Worm (Caenorhabditis elegans): Measurements from ENCODE around the gene srbc-56.
"Not testable (repeated sequence)": the region's sequence is repeated elsewhere in the genome, so short reads cannot be mapped to it uniquely, and the experiment has no call there.

Gene srbc-56

ce11 chrV:15831586-15831985 lies at the start of gene srbc-56:
Gene srbc-56 (minus strand): TSS chrV:15831686.
- no peak for TF ChIP-seq unc-62 (GFP tag; optimal IDR thresholded peaks at IDR 0.05)

ce11 chrV:15880705-15881104 lies 49.2 kb upstream of the srbc-56 start:
- no peak for TF ChIP-seq unc-62 (GFP tag; optimal IDR thresholded peaks at IDR 0.05)

DNA sequence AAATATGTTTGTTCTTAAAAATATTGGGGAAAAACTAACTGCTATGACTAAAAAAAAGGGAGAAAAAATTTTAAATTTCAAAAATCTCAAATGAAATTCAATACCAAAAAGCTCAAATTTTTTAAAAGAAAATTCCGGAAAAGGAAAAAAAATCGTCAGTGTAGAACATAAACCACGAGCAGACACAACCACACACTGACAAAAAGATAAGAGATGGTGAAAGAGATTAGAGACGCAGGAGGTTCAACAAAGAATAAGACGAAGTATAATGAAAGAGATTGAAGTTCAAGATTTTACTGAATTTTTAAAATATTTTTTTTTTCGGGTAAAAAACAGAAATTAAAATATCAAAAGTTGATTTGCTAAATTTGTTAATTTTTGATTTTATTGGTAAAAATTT lies 48.5 kb upstream of the srbc-56 start:
- TF ChIP-seq unc-62 (GFP tag; optimal IDR thresholded peaks at IDR 0.05): no peak

DNA sequence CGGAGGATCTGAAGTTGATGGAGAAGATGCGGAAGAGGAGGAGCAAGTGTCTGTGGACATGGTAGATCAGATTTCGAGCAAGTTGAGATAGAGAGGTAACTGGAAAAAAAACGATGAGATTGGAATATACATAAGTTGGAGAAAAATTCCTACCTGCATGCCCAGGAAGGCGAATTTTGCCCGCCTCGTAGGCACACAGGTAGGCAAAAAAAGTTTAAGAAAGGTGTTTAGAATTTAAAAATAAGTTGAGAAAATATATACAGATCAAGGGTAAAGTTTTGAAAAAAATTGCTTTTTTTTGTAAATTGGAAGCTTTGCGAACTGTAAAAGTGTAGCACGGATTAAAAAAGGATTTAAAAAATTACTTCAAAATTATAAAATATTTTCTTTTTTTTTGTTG lies 48.0 kb upstream of the srbc-56 start, which contains the start of gene nhr-84:
nhr-84 (minus strand) TSS at position 101 of the 400 bp plus-strand sequence.
- no peak for TF ChIP-seq unc-62 (GFP tag; optimal IDR thresholded peaks at IDR 0.05)

DNA sequence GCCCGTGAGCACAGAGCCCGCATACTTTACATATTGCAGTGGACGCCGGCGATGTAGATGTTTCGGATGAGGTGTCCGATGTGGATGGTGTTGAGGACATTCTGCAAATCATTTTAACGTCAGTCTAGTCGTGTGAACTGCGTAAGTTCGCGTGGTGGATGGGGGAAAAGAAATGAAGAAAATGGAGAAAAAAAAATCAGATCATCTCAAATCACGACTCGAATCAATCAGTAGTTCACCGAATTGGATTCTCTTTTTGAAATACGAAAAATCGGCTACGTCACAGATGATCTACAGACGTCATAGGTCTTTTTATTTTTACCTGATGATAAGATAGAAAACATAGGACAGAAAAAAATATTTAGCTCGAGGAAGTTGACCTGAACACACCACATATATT lies 44.8 kb upstream of the srbc-56 start, which contains the start of gene nhr-102:
nhr-102 (minus strand) TSS at position 101 of the 400 bp plus-strand sequence.
- TF ChIP-seq unc-62 (GFP tag; optimal IDR thresholded peaks at IDR 0.05): no peak

DNA sequence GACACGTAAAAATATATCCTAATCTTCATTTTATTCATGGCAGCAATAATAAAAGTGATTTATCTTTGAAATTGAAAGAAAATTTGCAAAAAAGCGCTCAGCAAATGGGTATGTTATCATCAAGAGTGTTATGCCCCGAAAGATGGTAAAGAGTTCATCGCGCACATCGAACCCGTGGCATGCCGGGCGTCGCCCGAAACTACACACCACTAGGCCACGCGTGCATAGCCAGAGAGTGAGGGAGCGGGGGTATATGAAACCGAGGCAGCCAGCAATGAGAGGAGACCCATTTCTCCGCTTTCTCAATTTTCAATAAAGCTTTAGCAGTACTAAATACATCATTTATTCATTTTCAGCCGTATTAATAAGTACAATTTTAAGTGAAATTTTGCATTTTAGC lies 42.3 kb upstream of the srbc-56 start:
- no peak for TF ChIP-seq unc-62 (GFP tag; optimal IDR thresholded peaks at IDR 0.05)

ce11 chrV:15872273-15872672 lies 40.8 kb upstream of the srbc-56 start, which contains the start of gene str-56:
Gene str-56 (plus strand): TSS chrV:15872573.
- no peak for TF ChIP-seq unc-62 (GFP tag; optimal IDR thresholded peaks at IDR 0.05)

ce11 chrV:15870356-15870755 lies 38.9 kb upstream of the srbc-56 start, which contains the start of gene str-57:
Gene str-57 (plus strand): TSS chrV:15870656.
- no peak for TF ChIP-seq unc-62 (GFP tag; optimal IDR thresholded peaks at IDR 0.05)

DNA sequence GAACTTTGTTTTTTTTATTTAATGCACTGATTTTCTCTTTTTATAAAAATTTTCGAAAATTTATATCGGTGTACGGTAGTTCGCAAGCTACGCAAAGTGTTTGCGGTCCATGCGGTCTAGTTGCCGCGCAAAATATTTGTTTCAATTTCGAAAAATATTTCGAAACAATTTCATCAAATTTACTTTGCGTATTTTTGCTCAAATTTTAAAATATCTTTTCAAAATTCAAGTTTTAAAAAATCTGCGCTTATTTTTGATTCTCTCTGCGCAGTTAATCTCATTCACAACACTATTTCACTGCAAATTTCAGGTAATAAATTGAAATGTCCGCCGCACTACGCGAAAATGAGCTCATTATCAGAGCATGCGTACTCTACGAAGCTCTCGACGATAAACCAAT lies 35.9 kb upstream of the srbc-56 start, which contains the start of gene fbxa-197:
fbxa-197 (plus strand) TSS at position 301 of the 400 bp plus-strand sequence.
- TF ChIP-seq unc-62 (GFP tag; optimal IDR thresholded peaks at IDR 0.05): no peak

- no peak for TF ChIP-seq unc-62 (GFP tag; optimal IDR thresholded peaks at IDR 0.05)
Measured at ce11 chrV:15865839-15866238, 34.4 kb upstream of the srbc-56 start, which contains the start of gene srh-293. Gene srh-293 (plus strand): TSS chrV:15866139.

DNA sequence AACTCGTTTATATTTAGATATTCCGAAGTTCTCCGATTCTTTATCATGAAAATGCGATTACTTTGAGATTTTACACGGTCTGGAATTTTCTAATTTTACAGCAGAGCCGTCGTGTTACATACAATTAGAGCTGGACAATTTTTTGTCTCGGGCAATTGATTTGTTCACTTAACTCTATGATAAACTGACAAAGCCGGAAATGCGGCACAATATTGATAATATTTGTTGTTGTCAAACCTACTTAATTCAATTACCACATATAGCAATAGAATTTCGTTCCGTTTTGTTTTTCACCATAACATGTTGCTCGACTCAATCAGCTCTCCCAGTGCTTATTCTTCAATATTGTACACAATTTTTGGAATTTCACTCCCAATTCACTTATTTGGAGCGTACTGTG lies 31.6 kb upstream of the srbc-56 start, which contains the start of gene srh-299:
srh-299 (plus strand) TSS at position 301 of the 400 bp plus-strand sequence.
- TF ChIP-seq unc-62 (GFP tag; optimal IDR thresholded peaks at IDR 0.05): no peak

ce11 chrV:15862599-15862998 lies 31.1 kb upstream of the srbc-56 start, which contains the start of gene srz-12:
Gene srz-12 (minus strand): TSS chrV:15862699.
- TF ChIP-seq unc-62 (GFP tag; optimal IDR thresholded peaks at IDR 0.05): no peak

ce11 chrV:15858292-15858691 lies 26.8 kb upstream of the srbc-56 start, which contains the start of gene srh-148:
Gene srh-148 (minus strand): TSS chrV:15858392.
- no peak for TF ChIP-seq unc-62 (GFP tag; optimal IDR thresholded peaks at IDR 0.05)

DNA sequence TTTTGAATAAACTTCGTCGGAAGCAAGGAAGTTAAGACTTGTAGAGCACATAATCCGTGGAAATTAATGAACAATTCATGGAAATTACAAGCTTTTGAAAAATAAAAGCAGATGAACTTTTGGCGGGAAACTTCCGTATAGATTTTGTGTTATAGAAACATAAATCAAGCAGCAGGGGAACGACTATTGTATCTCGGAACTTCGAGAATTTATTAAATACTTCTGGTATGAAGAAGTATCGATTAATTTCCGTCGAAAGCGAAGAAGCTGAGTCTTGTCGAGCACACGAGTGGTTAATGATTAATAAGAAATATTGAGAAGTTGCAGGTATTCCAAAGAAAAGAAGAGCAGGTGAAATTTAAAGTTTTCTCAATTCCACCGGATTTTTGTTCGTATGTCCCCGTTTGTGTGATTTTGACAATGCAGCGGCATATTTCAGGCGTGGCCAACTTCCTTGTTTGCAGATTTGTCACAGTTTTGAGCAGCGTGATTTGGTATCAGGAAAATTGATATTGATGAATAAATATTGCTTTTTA lies 18.9 kb upstream of the srbc-56 start, which contains the start of gene srh-147:
srh-147 (minus strand) TSS at position 51 of the 536 bp plus-strand sequence.
- not testable (repeated sequence) for TF ChIP-seq unc-62 (GFP tag; optimal IDR thresholded peaks at IDR 0.05)

DNA sequence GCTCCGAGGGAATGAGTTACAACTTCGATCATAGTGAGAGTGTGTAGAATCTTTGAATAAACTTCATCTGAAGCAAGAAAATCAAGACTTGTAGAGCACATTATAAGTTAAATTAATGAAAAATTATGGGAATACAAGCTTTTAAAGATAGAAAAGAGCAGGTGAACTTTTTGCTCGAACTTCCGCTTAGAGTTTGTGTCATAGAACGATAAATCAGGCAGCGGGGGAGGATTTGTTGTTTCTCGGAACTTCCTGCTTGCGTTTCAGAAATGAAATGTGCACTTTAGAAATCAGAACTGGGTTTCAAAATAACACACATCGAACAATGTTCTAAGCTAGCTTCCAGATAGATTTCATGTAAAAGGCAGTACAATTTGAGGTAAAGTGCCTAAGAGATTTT lies 9.6 kb upstream of the srbc-56 start, which contains the start of gene srh-149:
srh-149 (minus strand) TSS at position 101 of the 400 bp plus-strand sequence.
- TF ChIP-seq unc-62 (GFP tag; optimal IDR thresholded peaks at IDR 0.05): no peak

- TF ChIP-seq unc-62 (GFP tag; optimal IDR thresholded peaks at IDR 0.05): no peak
Measured at ce11 chrV:15833622-15834021, 2.1 kb upstream of the srbc-56 start, which contains the start of gene srbc-54. Gene srbc-54 (minus strand): TSS chrV:15833722.

DNA sequence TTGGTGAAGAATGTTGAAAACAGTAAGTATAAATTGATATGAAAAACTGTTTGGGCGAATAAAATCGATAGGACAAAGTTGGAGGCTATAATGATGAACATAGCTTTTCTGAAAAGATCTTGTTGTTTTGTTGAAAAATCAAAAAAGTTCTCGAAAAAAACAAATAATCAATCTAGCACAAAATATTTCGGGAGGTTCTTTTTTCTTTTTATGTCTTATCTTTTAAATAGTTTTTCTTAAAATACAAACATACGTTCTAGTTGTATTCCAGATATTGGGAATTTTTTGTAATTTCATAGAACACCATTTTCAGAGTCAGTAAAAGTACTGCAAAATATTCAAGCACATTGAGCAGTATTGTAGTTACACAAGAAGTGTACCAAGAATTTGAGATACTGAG lies 1.6 kb downstream of the srbc-56 start, which contains the start of gene srbc-55:
srbc-55 (minus strand) TSS at position 101 of the 400 bp plus-strand sequence.
- no peak for TF ChIP-seq unc-62 (GFP tag; optimal IDR thresholded peaks at IDR 0.05)
